Fruit fly (Drosophila melanogaster) whole organism, embryonic: Measurements from ENCODE around the gene CG46462.

Experiments used
- B-H2 ChIP-seq: fragments of 200-800 bp; sonication (Bioruptor generic); optimal IDR thresholded peaks from 2 replicates; lab custom pipeline; 2018; ENCODE audit warnings: missing biosample characterization, mild to moderate bottlenecking, missing genetic modification characterization
- BEAF-32 ChIP-seq: fragments of 200-800 bp; sonication (Bioruptor generic); optimal IDR thresholded peaks from 3 replicates; lab custom pipeline; 2017; ENCODE audit warnings: missing biosample characterization, missing genetic modification characterization, mild to moderate bottlenecking, moderate library complexity, missing genetic modification reagents
- Blimp-1 ChIP-seq: fragments of 200-800 bp; sonication (Bioruptor generic); optimal IDR thresholded peaks from 3 replicates; lab custom pipeline; 2018; ENCODE audit warnings: missing biosample characterization, missing genetic modification characterization, mild to moderate bottlenecking, moderate library complexity, missing genetic modification reagents
- CG11398 ChIP-seq: fragments of 200-800 bp; sonication (Bioruptor generic); optimal IDR thresholded peaks from 2 replicates; lab custom pipeline; 2016; ENCODE audit warnings: missing biosample characterization, missing genetic modification characterization
- CG12219 ChIP-seq: fragments of 200-800 bp; sonication (Bioruptor generic); optimal IDR thresholded peaks from 3 replicates; lab custom pipeline; 2018; ENCODE audit warnings: missing biosample characterization, mild to moderate bottlenecking, missing genetic modification characterization
- CG12391 ChIP-seq: fragments of 200-800 bp; sonication (Bioruptor generic); optimal IDR thresholded peaks from 3 replicates; lab custom pipeline; 2018; ENCODE audit warnings: missing biosample characterization, mild to moderate bottlenecking, missing genetic modification characterization, moderate library complexity
- CG13624 ChIP-seq: fragments of 200-800 bp; sonication (Bioruptor generic); optimal IDR thresholded peaks from 2 replicates; lab custom pipeline; 2016; ENCODE audit warnings: missing biosample characterization, missing genetic modification characterization
- CG13894 ChIP-seq: fragments of 200-800 bp; sonication (Bioruptor generic); optimal IDR thresholded peaks from 3 replicates; lab custom pipeline; 2018; ENCODE audit warnings: missing biosample characterization, mild to moderate bottlenecking, missing genetic modification characterization, moderate library complexity
- CG15601 ChIP-seq: fragments of 200-800 bp; sonication (Bioruptor generic); optimal IDR thresholded peaks from 3 replicates; lab custom pipeline; 2019; ENCODE audit warnings: missing biosample characterization, mild to moderate bottlenecking, missing genetic modification characterization, moderate library complexity
- CG15696 ChIP-seq: fragments of 200-800 bp; sonication (Bioruptor generic); optimal IDR thresholded peaks from 2 replicates; lab custom pipeline; 2019; ENCODE audit warnings: missing biosample characterization, mild to moderate bottlenecking, missing genetic modification characterization, moderate library complexity
- CG1602 ChIP-seq: fragments of 200-800 bp; sonication (Bioruptor generic); optimal IDR thresholded peaks from 3 replicates; lab custom pipeline; 2016; ENCODE audit warnings: missing biosample characterization, missing genetic modification characterization
- CG1603 ChIP-seq: fragments of 200-800 bp; sonication (Bioruptor generic); optimal IDR thresholded peaks from 2 replicates; lab custom pipeline; 2019; ENCODE audit warnings: missing biosample characterization, mild to moderate bottlenecking, missing genetic modification characterization, moderate library complexity
- CG1647 ChIP-seq: fragments of 200-800 bp; sonication (Bioruptor generic); optimal IDR thresholded peaks from 3 replicates; lab custom pipeline; 2016; ENCODE audit warnings: missing biosample characterization, missing genetic modification characterization
- CG16813 ChIP-seq: fragments of 200-800 bp; sonication (Bioruptor generic); IDR thresholded peaks from 3 replicates; pipeline ENCODE4 v1.3.6; 2022; ENCODE audit warnings: missing biosample characterization, missing genetic modification characterization; ENCODE audit not compliant: partially characterized antibody
- CG2129 ChIP-seq: fragments of 200-800 bp; sonication (Bioruptor generic); IDR thresholded peaks from 2 replicates; pipeline ENCODE4 v1.3.6; 2022; ENCODE audit warnings: missing biosample characterization, missing genetic modification characterization; ENCODE audit not compliant: partially characterized antibody
- CG32532 ChIP-seq: fragments of 200-800 bp; sonication (Bioruptor generic); IDR thresholded peaks from 2 replicates; pipeline ENCODE4 v1.3.6; 2022; ENCODE audit warnings: missing biosample characterization, missing genetic modification characterization
- CG33213 ChIP-seq: fragments of 200-800 bp; sonication (Bioruptor generic); optimal IDR thresholded peaks from 3 replicates; lab custom pipeline; 2016; ENCODE audit warnings: missing biosample characterization, missing genetic modification characterization
- CG4424 ChIP-seq: fragments of 200-800 bp; sonication (Bioruptor generic); optimal IDR thresholded peaks from 3 replicates; lab custom pipeline; 2016; ENCODE audit warnings: missing biosample characterization, missing genetic modification characterization
- CG8944 ChIP-seq: fragments of 200-800 bp; sonication (Bioruptor generic); optimal IDR thresholded peaks from 3 replicates; lab custom pipeline; 2016; ENCODE audit warnings: missing biosample characterization, missing genetic modification characterization
- Gsc ChIP-seq: fragments of 200-800 bp; sonication (Bioruptor generic); IDR thresholded peaks from 2 replicates; pipeline ENCODE4 v1.3.6; 2022; ENCODE audit warnings: missing biosample characterization, missing genetic modification characterization
- H15 ChIP-seq: fragments of 200-800 bp; sonication (Bioruptor generic); IDR thresholded peaks from 3 replicates; pipeline ENCODE4 v1.3.6; 2022; ENCODE audit warnings: missing biosample characterization, missing genetic modification characterization
- HHEX ChIP-seq: fragments of 200-800 bp; sonication (Bioruptor generic); optimal IDR thresholded peaks from 3 replicates; lab custom pipeline; 2017; ENCODE audit warnings: missing biosample characterization, mild to moderate bottlenecking, missing genetic modification characterization, missing genetic modification reagents
- Mes4 ChIP-seq: fragments of 200-800 bp; sonication (Bioruptor generic); optimal IDR thresholded peaks from 2 replicates; lab custom pipeline; 2016; ENCODE audit warnings: missing biosample characterization, missing genetic modification characterization
- Mrtf ChIP-seq: fragments of 200-800 bp; sonication (Bioruptor generic); IDR thresholded peaks from 3 replicates; pipeline ENCODE4 v1.3.6; 2022; ENCODE audit warnings: missing biosample characterization, missing genetic modification characterization
- Rfx ChIP-seq: fragments of 200-800 bp; sonication (Bioruptor generic); IDR thresholded peaks from 2 replicates; pipeline ENCODE4 v1.3.6; 2022; ENCODE audit warnings: missing biosample characterization, missing genetic modification characterization
- Scr ChIP-seq: fragments of 200-800 bp; sonication (Bioruptor generic); IDR thresholded peaks from 2 replicates; pipeline ENCODE4 v1.3.6; 2022; ENCODE audit warnings: missing biosample characterization, missing genetic modification characterization; ENCODE audit not compliant: partially characterized antibody
- Sry-β ChIP-seq: fragments of 200-800 bp; sonication (Bioruptor generic); optimal IDR thresholded peaks from 2 replicates; lab custom pipeline; 2018; ENCODE audit warnings: missing biosample characterization, mild to moderate bottlenecking, missing genetic modification characterization, moderate library complexity
- Tbp ChIP-seq: fragments of >200 bp; optimal IDR thresholded peaks from 2 replicates; lab custom pipeline; 2018; ENCODE audit warnings: missing biosample characterization, missing genetic modification characterization
- Usf ChIP-seq: fragments of 200-800 bp; sonication (Bioruptor generic); optimal IDR thresholded peaks from 2 replicates; lab custom pipeline; 2017; ENCODE audit warnings: missing genotype, missing biosample characterization, missing genetic modification characterization
- ab ChIP-seq: fragments of 200-800 bp; sonication (Bioruptor generic); optimal IDR thresholded peaks from 2 replicates; lab custom pipeline; 2016; ENCODE audit warnings: missing biosample characterization, missing genetic modification characterization
- al ChIP-seq: fragments of 200-800 bp; sonication (Bioruptor generic); IDR thresholded peaks from 2 replicates; pipeline ENCODE4 v1.3.6; 2022; ENCODE audit warnings: missing biosample characterization, missing genetic modification characterization
- bsh ChIP-seq, 2 experiments: fragments of 200-800 bp; sonication (Bioruptor generic); optimal IDR thresholded peaks; 2 replicates each; lab custom pipeline; 2017 to 2018; ENCODE audit warnings: mild to moderate bottlenecking in 2 of 2, missing biosample characterization in 2 of 2, missing genetic modification characterization in 2 of 2, moderate library complexity in 1 of 2
- corto ChIP-seq: fragments of 200-800 bp; sonication (Bioruptor generic); optimal IDR thresholded peaks from 2 replicates; lab custom pipeline; 2016; ENCODE audit warnings: missing biosample characterization, mild to moderate bottlenecking, missing genetic modification characterization, moderate library complexity
- danr ChIP-seq: fragments of 200-800 bp; sonication (Bioruptor generic); IDR thresholded peaks from 2 replicates; pipeline ENCODE4 v1.3.6; 2022; ENCODE audit warnings: missing biosample characterization, missing genetic modification characterization
- ems ChIP-seq: fragments of 200-800 bp; sonication (Bioruptor generic); optimal IDR thresholded peaks from 3 replicates; lab custom pipeline; 2016; ENCODE audit warnings: missing biosample characterization, missing genetic modification characterization
- en ChIP-seq: fragments of 200-800 bp; sonication (Bioruptor generic); optimal IDR thresholded peaks from 2 replicates; lab custom pipeline; 2016; ENCODE audit warnings: missing biosample characterization, missing genetic modification characterization
- exex ChIP-seq: fragments of 200-800 bp; sonication (Bioruptor generic); optimal IDR thresholded peaks from 4 replicates; lab custom pipeline; 2018; ENCODE audit warnings: missing biosample characterization, mild to moderate bottlenecking, missing genetic modification characterization, moderate library complexity
- grau ChIP-seq: fragments of 200-800 bp; optimal IDR thresholded peaks from 3 replicates; lab custom pipeline; 2019; ENCODE audit warnings: missing biosample characterization, mild to moderate bottlenecking, missing genetic modification characterization, moderate library complexity
- hkb ChIP-seq, 2 experiments: fragments of 200-800 bp in 1 of 2; fragments of >200 bp in 1 of 2; sonication (Bioruptor generic) in 1 of 2; IDR thresholded peaks in 1 of 2; optimal IDR thresholded peaks in 1 of 2; 2 replicates each; pipeline versions ENCODE4 v1.3.6 to Lab custom; 2017 to 2022; ENCODE audit warnings: missing biosample characterization in 1 of 2, missing genetic modification characterization in 1 of 2
- lov ChIP-seq, 2 experiments: fragments of 200-800 bp in 1 of 2; fragments of >200 bp in 1 of 2; sonication (Bioruptor generic) in 1 of 2; IDR thresholded peaks in 1 of 2; optimal IDR thresholded peaks in 1 of 2; 2 replicates in 1 of 2; 3 replicates in 1 of 2; pipeline versions ENCODE4 v1.3.6 to Lab custom; 2017 to 2022; ENCODE audit warnings: missing biosample characterization in 1 of 2, missing genetic modification characterization in 1 of 2
- p53 ChIP-seq: fragments of 200-800 bp; sonication (Bioruptor generic); optimal IDR thresholded peaks from 2 replicates; lab custom pipeline; 2016; ENCODE audit warnings: missing biosample characterization, missing genetic modification characterization
- pho ChIP-seq: fragments of 200-800 bp; sonication (Bioruptor generic); optimal IDR thresholded peaks from 2 replicates; lab custom pipeline; 2016; ENCODE audit warnings: missing biosample characterization, missing genetic modification characterization
- sima ChIP-seq: fragments of 200-800 bp; sonication (Bioruptor generic); optimal IDR thresholded peaks from 2 replicates; lab custom pipeline; 2016; ENCODE audit warnings: missing biosample characterization, missing genetic modification characterization
- slou ChIP-seq: fragments of 200-800 bp; sonication (Bioruptor generic); optimal IDR thresholded peaks from 3 replicates; lab custom pipeline; 2016; ENCODE audit warnings: missing biosample characterization, missing genetic modification characterization
- sr ChIP-seq: fragments of 200-800 bp; sonication (Bioruptor generic); IDR thresholded peaks from 3 replicates; pipeline ENCODE4 v1.3.6; 2022; ENCODE audit warnings: missing biosample characterization, missing genetic modification characterization
- unpg ChIP-seq: fragments of 200-800 bp; sonication (Bioruptor generic); optimal IDR thresholded peaks from 3 replicates; lab custom pipeline; 2018; ENCODE audit warnings: missing biosample characterization, mild to moderate bottlenecking, missing genetic modification characterization, moderate library complexity
- vvl ChIP-seq: fragments of 200-800 bp; sonication (Bioruptor generic); IDR thresholded peaks from 2 replicates; pipeline ENCODE4 v1.3.6; 2022; ENCODE audit warnings: missing biosample characterization, missing genetic modification characterization
- wor ChIP-seq: fragments of 200-800 bp; sonication (Bioruptor generic); IDR thresholded peaks from 2 replicates; pipeline ENCODE4 v1.3.6; 2022; ENCODE audit warnings: missing biosample characterization, missing genetic modification characterization

CG46462 gene

DNA sequence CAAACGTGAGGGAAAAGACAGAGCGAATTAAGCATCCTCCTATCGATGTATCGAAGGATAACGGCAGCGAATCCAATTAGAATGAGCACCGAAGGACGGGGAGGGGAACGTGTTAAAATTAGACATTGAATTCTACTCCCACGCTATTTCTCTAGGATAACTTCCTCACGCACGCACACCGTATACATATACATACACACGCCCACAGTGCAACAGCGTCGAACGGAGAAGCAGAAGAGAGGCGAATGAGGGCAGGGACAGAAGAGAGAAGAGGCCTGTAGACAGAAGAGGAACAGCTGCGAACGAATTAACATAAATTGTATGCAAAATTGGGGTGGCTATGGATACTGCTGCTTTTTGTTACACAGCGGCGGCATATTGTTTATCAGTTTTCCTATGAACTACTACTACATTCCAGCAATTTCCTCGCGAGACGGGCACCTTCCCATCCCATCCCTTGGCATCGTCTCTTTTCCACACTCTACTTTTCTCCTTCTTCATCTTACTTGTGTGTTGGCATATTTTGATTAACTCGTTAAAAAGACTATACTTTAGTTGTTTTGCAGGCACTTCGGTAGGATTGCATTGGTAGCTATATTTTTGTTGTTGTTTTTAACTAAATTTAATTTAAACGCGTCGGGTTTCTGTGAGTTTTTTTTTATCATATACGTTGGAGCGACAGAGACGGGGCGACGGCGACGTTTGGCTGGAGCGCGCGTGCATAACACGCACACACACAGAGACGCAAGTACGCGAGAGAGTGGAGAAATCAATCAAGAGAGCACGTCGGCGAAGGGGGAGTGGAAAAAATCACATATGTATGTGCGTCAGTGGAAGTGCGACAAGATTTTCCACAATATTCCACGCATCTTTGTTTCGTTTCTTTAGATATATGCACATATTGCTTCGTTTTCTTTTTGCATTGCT, 23.0 kb upstream of the CG46462 start (continued):
- no peak for TF ChIP-seq al
- TF ChIP-seq en (GFP tag; lab: Kevin White, UChicago): no peak
- TF ChIP-seq grau (tag; lab: Kevin White, UChicago): no peak
- no peak for TF ChIP-seq CG8944 (GFP tag; lab: Kevin White, UChicago)
- no peak for TF ChIP-seq Usf (GFP tag; lab: Kevin White, UChicago)
- TF ChIP-seq hkb (optimal IDR thresholded peaks at IDR 0.05; lab: Kevin White, UChicago): no peak
- TF ChIP-seq hkb (GFP tag; IDR thresholded peaks at IDR 0.05; lab: Robert Waterston, UW): no peak
- no peak for TF ChIP-seq Mrtf
- peak; percentile 10 for TF ChIP-seq BEAF-32 (GFP tag; lab: Kevin White, UChicago)
- TF ChIP-seq corto: no peak
- no peak for TF ChIP-seq ab (GFP tag; lab: Kevin White, UChicago)
- TF ChIP-seq CG11398 (GFP tag; lab: Kevin White, UChicago): no peak
- TF ChIP-seq B-H2 (GFP tag; lab: Kevin White, UChicago): no peak
- peak; percentile 96 for TF ChIP-seq sr (GFP tag; lab: Robert Waterston, UW)
- peak; percentile 17; the same call in 1 of the 2 replicates for TF ChIP-seq Rfx (GFP tag; lab: Robert Waterston, UW)
- no peak for TF ChIP-seq p53 (GFP tag; lab: Kevin White, UChicago)
- TF ChIP-seq H15 (GFP tag; lab: Robert Waterston, UW): no peak
- no peak for TF ChIP-seq CG16813 (GFP tag; lab: Robert Waterston, UW)
- no peak for TF ChIP-seq Tbp (GFP tag; lab: Kevin White, UChicago)
- no peak for TF ChIP-seq CG32532
- TF ChIP-seq wor (GFP tag; lab: Robert Waterston, UW): no peak
- TF ChIP-seq CG13624 (GFP tag; lab: Kevin White, UChicago): no peak
- TF ChIP-seq slou (GFP tag; lab: Kevin White, UChicago): no peak
- TF ChIP-seq CG1647 (GFP tag; lab: Kevin White, UChicago): no peak
- no peak for TF ChIP-seq CG12219 (GFP tag; lab: Kevin White, UChicago)
- TF ChIP-seq Mes4 (GFP tag; lab: Kevin White, UChicago): no peak
- TF ChIP-seq pho: no peak
- TF ChIP-seq CG12391 (tag; lab: Kevin White, UChicago): no peak
- no peak for TF ChIP-seq Gsc
- no peak for TF ChIP-seq Blimp-1 (GFP tag; lab: Kevin White, UChicago)
- TF ChIP-seq CG1603 (tag; lab: Kevin White, UChicago): no peak
- no peak for TF ChIP-seq lov (optimal IDR thresholded peaks at IDR 0.05; lab: Kevin White, UChicago)
- peak; percentile 50; the same call in 1 of the 3 replicates for TF ChIP-seq lov (GFP tag; IDR thresholded peaks at IDR 0.05; lab: Robert Waterston, UW)
- no peak for TF ChIP-seq Sry-β (GFP tag; lab: Kevin White, UChicago)
- no peak for TF ChIP-seq CG33213 (GFP tag; lab: Kevin White, UChicago)
- no peak for TF ChIP-seq CG1602
- TF ChIP-seq sima: no peak
- TF ChIP-seq CG2129 (GFP tag; lab: Robert Waterston, UW): no peak
- TF ChIP-seq CG4424 (GFP tag; lab: Kevin White, UChicago): no peak
- no peak for TF ChIP-seq unpg
- TF ChIP-seq ems (GFP tag; lab: Kevin White, UChicago): no peak
- no peak for TF ChIP-seq CG15696
- TF ChIP-seq CG15601: no peak
- TF ChIP-seq bsh (GFP tag; optimal IDR thresholded peaks at IDR 0.05; lab: Kevin White, UChicago): no peak
- peak; percentile 5 for TF ChIP-seq exex (tag; lab: Kevin White, UChicago)
- peak; percentile 35 for TF ChIP-seq Scr (GFP tag; lab: Robert Waterston, UW)
- no peak for TF ChIP-seq danr (GFP tag; lab: Robert Waterston, UW)
- peak; percentile 76 for TF ChIP-seq vvl (GFP tag; lab: Robert Waterston, UW)
- TF ChIP-seq CG13894: no peak
- TF ChIP-seq HHEX: no peak
